Worm (Caenorhabditis elegans) whole organism, L1 larva: Measurements from ENCODE around the gene rpn-12.

ENCODE experiments used
- C04F5.9 ChIP-seq: sonication (generic microtip); optimal IDR thresholded peaks from 2 replicates; lab custom pipeline; 2016; ENCODE audit warnings: missing genetic modification characterization, missing compliant biosample characterization
- C16A3.4 ChIP-seq: fragments of 150-350 bp; optimal IDR thresholded peaks from 2 replicates; lab custom pipeline; 2014; ENCODE audit warnings: missing biosample characterization, missing genetic modification characterization
- C34B4.2 ChIP-seq: sonication (generic microtip); optimal IDR thresholded peaks from 2 replicates; lab custom pipeline; 2017; ENCODE audit warnings: mild to moderate bottlenecking, missing genetic modification characterization, missing compliant biosample characterization
- aha-1 ChIP-seq: fragments of 150-350 bp; optimal IDR thresholded peaks from 2 replicates; lab custom pipeline; 2014; ENCODE audit warnings: missing biosample characterization, missing genetic modification characterization
- alr-1 ChIP-seq: fragments of 200-800 bp; sonication (Bioruptor generic); optimal IDR thresholded peaks from 2 replicates; lab custom pipeline; 2018; ENCODE audit warnings: borderline replicate concordance, mild to moderate bottlenecking, missing genetic modification characterization, missing compliant biosample characterization
- aly-2 ChIP-seq: fragments of 150-350 bp; optimal IDR thresholded peaks from 2 replicates; lab custom pipeline; 2014; ENCODE audit warnings: missing biosample characterization, missing genetic modification characterization
- ceh-63 ChIP-seq: fragments of 200-800 bp; sonication (Bioruptor generic); optimal IDR thresholded peaks from 2 replicates; lab custom pipeline; 2018; ENCODE audit warnings: mild to moderate bottlenecking, missing genetic modification characterization, missing compliant biosample characterization
- ceh-8 ChIP-seq: fragments of 200-800 bp; sonication (Bioruptor generic); optimal IDR thresholded peaks from 2 replicates; lab custom pipeline; 2018; ENCODE audit warnings: mild to moderate bottlenecking, missing genetic modification characterization, moderate library complexity, missing compliant biosample characterization
- ceh-82 ChIP-seq, 3 experiments: fragments of 150-350 bp in 1 of 3; sonication (generic microtip) in 2 of 3; optimal IDR thresholded peaks; 2 replicates each; lab custom pipeline; 2014 to 2017; ENCODE audit warnings: missing biosample characterization in 3 of 3, missing genetic modification characterization in 3 of 3
- ceh-88 ChIP-seq: fragments of 200-800 bp; sonication (Bioruptor generic); IDR thresholded peaks from 2 replicates; pipeline ENCODE4 v1.3.6; 2022; ENCODE audit warnings: missing genetic modification characterization, missing compliant biosample characterization
- ceh-90 ChIP-seq: sonication (generic microtip); optimal IDR thresholded peaks from 2 replicates; lab custom pipeline; 2016; ENCODE audit warnings: missing genetic modification characterization, missing compliant biosample characterization
- dpl-1 ChIP-seq, 3 experiments: fragments of 150-350 bp in 2 of 3; sonication (generic microtip) in 1 of 3; optimal IDR thresholded peaks; 2 replicates each; lab custom pipeline; 2014 to 2017; ENCODE audit warnings: missing biosample characterization in 3 of 3, missing genetic modification characterization in 3 of 3, missing genetic modification reagents in 3 of 3
- dsc-1 ChIP-seq: sonication (generic microtip); optimal IDR thresholded peaks from 2 replicates; lab custom pipeline; 2016; ENCODE audit warnings: mild to moderate bottlenecking, missing genetic modification characterization, missing compliant biosample characterization
- efl-3 ChIP-seq: fragments of 200-800 bp; sonication (Bioruptor generic); optimal IDR thresholded peaks from 2 replicates; lab custom pipeline; 2018; ENCODE audit warnings: mild to moderate bottlenecking, missing genetic modification characterization, missing compliant biosample characterization
- egl-13 ChIP-seq: sonication (generic microtip); optimal IDR thresholded peaks from 2 replicates; lab custom pipeline; 2016; ENCODE audit warnings: missing genotype, missing genetic modification reagents, missing genetic modification characterization, missing compliant biosample characterization
- egl-27 ChIP-seq, 2 experiments: fragments of 150-350 bp in 1 of 2; sonication (generic microtip); optimal IDR thresholded peaks; 3 replicates each; lab custom pipeline; 2017 to 2018; ENCODE audit warnings: missing biosample characterization in 2 of 2, missing genetic modification characterization in 2 of 2, missing genetic modification reagents in 2 of 2
- elt-3 ChIP-seq, 6 experiments: fragments of 150-350 bp in 1 of 6; sonication (generic microtip); optimal IDR thresholded peaks; 2 replicates each; lab custom pipeline; 2017 to 2018; ENCODE audit warnings: missing biosample characterization in 6 of 6, missing genetic modification characterization in 6 of 6, inconsistent platforms in 1 of 6
- ets-5 ChIP-seq: fragments of 200-800 bp; sonication (Bioruptor generic); IDR thresholded peaks from 2 replicates; pipeline ENCODE4 v1.3.6; 2022; ENCODE audit warnings: missing genetic modification characterization, missing compliant biosample characterization
- fkh-10 ChIP-seq: sonication (generic microtip); optimal IDR thresholded peaks from 2 replicates; lab custom pipeline; 2017; ENCODE audit warnings: missing biosample characterization, missing genetic modification reagents, missing genetic modification characterization
- fkh-4 ChIP-seq: sonication (generic microtip); optimal IDR thresholded peaks from 2 replicates; lab custom pipeline; 2016; ENCODE audit warnings: missing compliant biosample characterization, missing genetic modification characterization, borderline replicate concordance
- fkh-8 ChIP-seq: sonication (generic microtip); optimal IDR thresholded peaks from 2 replicates; lab custom pipeline; 2016; ENCODE audit warnings: mild to moderate bottlenecking, missing genetic modification characterization, missing compliant biosample characterization
- fos-1 ChIP-seq: fragments of 150-350 bp; optimal IDR thresholded peaks from 2 replicates; lab custom pipeline; 2014; ENCODE audit warnings: missing biosample characterization, missing genetic modification characterization
- grh-1 ChIP-seq: fragments of 200-800 bp; sonication (Bioruptor generic); IDR thresholded peaks from 2 replicates; pipeline ENCODE4 v1.3.6; 2022; ENCODE audit warnings: missing genetic modification reagents, missing genetic modification characterization, missing compliant biosample characterization
- hlh-4 ChIP-seq: sonication (generic microtip); optimal IDR thresholded peaks from 2 replicates; lab custom pipeline; 2016; ENCODE audit warnings: mild to moderate bottlenecking, missing genetic modification characterization, missing compliant biosample characterization
- hpl-2 ChIP-seq: fragments of 150-350 bp; optimal IDR thresholded peaks from 2 replicates; lab custom pipeline; 2014; ENCODE audit warnings: missing biosample characterization, missing genetic modification reagents, missing genetic modification characterization
- isw-1 ChIP-seq: fragments of 200-800 bp; sonication (Bioruptor generic); IDR thresholded peaks from 2 replicates; pipeline ENCODE4 v1.3.6; 2022; ENCODE audit warnings: missing genetic modification characterization, missing compliant biosample characterization
- lin-15B ChIP-seq: fragments of 150-350 bp; sonication (generic microtip); optimal IDR thresholded peaks from 3 replicates; lab custom pipeline; 2014; ENCODE audit warnings: missing biosample characterization, missing genetic modification characterization
- lin-35 ChIP-seq, 2 experiments: fragments of 150-350 bp; optimal IDR thresholded peaks; 2 replicates each; lab custom pipeline; 2014; ENCODE audit warnings: missing biosample characterization in 2 of 2, missing genetic modification characterization in 2 of 2, missing genetic modification reagents in 2 of 2
- mab-9 ChIP-seq: fragments of 200-800 bp; sonication (Bioruptor generic); IDR thresholded peaks from 2 replicates; pipeline ENCODE4 v1.3.6; 2022; ENCODE audit warnings: missing genetic modification reagents, missing genetic modification characterization, missing compliant biosample characterization
- mef-2 ChIP-seq: fragments of 150-350 bp; optimal IDR thresholded peaks from 2 replicates; lab custom pipeline; 2014; ENCODE audit warnings: missing biosample characterization, missing genetic modification characterization
- nhr-12 ChIP-seq: sonication (generic microtip); optimal IDR thresholded peaks from 2 replicates; lab custom pipeline; 2017; ENCODE audit warnings: missing biosample characterization, missing genetic modification characterization
- nhr-19 ChIP-seq: fragments of 200-800 bp; sonication (Bioruptor generic); conservative IDR thresholded peaks from 2 replicates; pipeline ENCODE4 v1.3.6; 2022; ENCODE audit warnings: missing genetic modification characterization, missing compliant biosample characterization
- nhr-20 ChIP-seq: sonication (generic microtip); optimal IDR thresholded peaks from 2 replicates; lab custom pipeline; 2016; ENCODE audit warnings: mild to moderate bottlenecking, missing genetic modification characterization, missing compliant biosample characterization
- nhr-237 ChIP-seq: fragments of 150-350 bp; optimal IDR thresholded peaks from 2 replicates; lab custom pipeline; 2014; ENCODE audit warnings: missing biosample characterization, missing genetic modification characterization
- nhr-71 ChIP-seq: sonication (generic microtip); optimal IDR thresholded peaks from 2 replicates; lab custom pipeline; 2016; ENCODE audit warnings: mild to moderate bottlenecking, missing genetic modification characterization, moderate library complexity, missing compliant biosample characterization
- nhr-77 ChIP-seq: fragments of 150-350 bp; optimal IDR thresholded peaks from 2 replicates; lab custom pipeline; 2014; ENCODE audit warnings: missing biosample characterization, missing genetic modification characterization
- pag-3 ChIP-seq: sonication (generic microtip); optimal IDR thresholded peaks from 2 replicates; lab custom pipeline; 2017; ENCODE audit warnings: missing genetic modification characterization, mild to moderate bottlenecking, missing compliant biosample characterization, antibody characterized with exemption, borderline replicate concordance; ENCODE audit not compliant: insufficient read depth
- pax-3 ChIP-seq: fragments of 200-800 bp; sonication (Bioruptor generic); optimal IDR thresholded peaks from 2 replicates; lab custom pipeline; 2018; ENCODE audit warnings: mild to moderate bottlenecking, missing genetic modification characterization, moderate library complexity, missing compliant biosample characterization
- rnt-1 ChIP-seq: sonication (generic microtip); optimal IDR thresholded peaks from 2 replicates; lab custom pipeline; 2016; ENCODE audit warnings: mild to moderate bottlenecking, missing genetic modification characterization, moderate library complexity, missing compliant biosample characterization
- snu-23 ChIP-seq: sonication (generic microtip); optimal IDR thresholded peaks from 2 replicates; lab custom pipeline; 2016; ENCODE audit warnings: missing genetic modification characterization, missing compliant biosample characterization
- sox-4 ChIP-seq: sonication (generic microtip); optimal IDR thresholded peaks from 2 replicates; lab custom pipeline; 2016; ENCODE audit warnings: missing genetic modification characterization, missing compliant biosample characterization
- sup-37 ChIP-seq: fragments of 200-800 bp; sonication (Bioruptor generic); optimal IDR thresholded peaks from 2 replicates; lab custom pipeline; 2018; ENCODE audit warnings: mild to moderate bottlenecking, missing genetic modification characterization, missing compliant biosample characterization
- swsn-7 ChIP-seq: sonication (generic microtip); optimal IDR thresholded peaks from 2 replicates; lab custom pipeline; 2016; ENCODE audit warnings: missing genetic modification characterization, missing compliant biosample characterization
- tlp-1 ChIP-seq: fragments of 150-350 bp; optimal IDR thresholded peaks from 2 replicates; lab custom pipeline; 2014; ENCODE audit warnings: missing biosample characterization, missing genetic modification characterization
- unc-130 ChIP-seq: fragments of 150-350 bp; optimal IDR thresholded peaks from 2 replicates; lab custom pipeline; 2017; ENCODE audit warnings: missing biosample characterization, missing genetic modification characterization, inconsistent platforms
- unc-62 ChIP-seq: fragments of 150-350 bp; optimal IDR thresholded peaks from 2 replicates; lab custom pipeline; 2014; ENCODE audit warnings: missing biosample characterization, missing genetic modification reagents, missing genetic modification characterization
- unc-86 ChIP-seq: sonication (generic microtip); optimal IDR thresholded peaks from 2 replicates; lab custom pipeline; 2016; ENCODE audit warnings: missing genetic modification characterization, missing compliant biosample characterization
- unc-98 ChIP-seq: fragments of 200-800 bp; sonication (Bioruptor generic); IDR thresholded peaks from 2 replicates; pipeline ENCODE4 v1.3.6; 2022; ENCODE audit warnings: missing genetic modification characterization, missing compliant biosample characterization
- zag-1 ChIP-seq: fragments of 150-350 bp; optimal IDR thresholded peaks from 2 replicates; lab custom pipeline; 2014; ENCODE audit warnings: missing biosample characterization, missing genetic modification characterization
- zip-4 ChIP-seq: fragments of 200-800 bp; sonication (Bioruptor generic); optimal IDR thresholded peaks from 2 replicates; lab custom pipeline; 2018; ENCODE audit warnings: mild to moderate bottlenecking, missing genetic modification characterization, moderate library complexity, missing compliant biosample characterization
- ztf-11 ChIP-seq, 2 experiments: sonication (generic microtip); optimal IDR thresholded peaks; 2 replicates each; lab custom pipeline; 2016 to 2017; ENCODE audit warnings: missing genetic modification characterization in 2 of 2, missing biosample characterization in 1 of 2, missing compliant biosample characterization in 1 of 2

The rpn-12 gene

ce11 chrII:11619895-11620439, 33.0 kb upstream of the rpn-12 start (continued):
- TF ChIP-seq isw-1 (GFP tag; lab: Robert Waterston, UW) (peak; percentile 11; the same call in 1 of the 2 replicates), efl-3 (GFP tag; lab: Kevin White, UChicago) (no peak), dsc-1 (tag; lab: Kevin White, UChicago) (peak; percentile 16), sox-4 (no peak), ceh-82 (tag; optimal IDR thresholded peaks at IDR 0.05; lab: Kevin White, UChicago) (peak; percentile 39 to 58 (median 41)), zip-4 (no peak), fkh-4 (no peak), ceh-63 (GFP tag; lab: Kevin White, UChicago) (no peak), lin-15B (tag; lab: Kevin White, UChicago) (peak; percentile 42), zag-1 (tag; lab: Kevin White, UChicago) (no peak), nhr-77 (tag; lab: Kevin White, UChicago) (peak; percentile 65), egl-13 (tag; lab: Kevin White, UChicago) (no peak), pag-3 (tag; lab: Kevin White, UChicago) (no peak), dpl-1 (GFP tag; optimal IDR thresholded peaks at IDR 0.05; lab: Kevin White, UChicago) (peak in 1 of 3 experiments; percentile 24), nhr-237 (tag; lab: Kevin White, UChicago) (no peak), fkh-8 (peak; percentile 49), snu-23 (GFP tag; lab: Kevin White, UChicago) (peak; percentile 68), unc-62 (GFP tag; lab: Kevin White, UChicago) (no peak), nhr-71 (tag; lab: Kevin White, UChicago) (peak; percentile 77), fos-1 (tag; lab: Kevin White, UChicago) (no peak), C16A3.4 (tag; lab: Kevin White, UChicago) (peak; percentile 49), elt-3 (tag; optimal IDR thresholded peaks at IDR 0.05; lab: Kevin White, UChicago) (peak in 2 of 6 experiments; percentile 8 to 52), nhr-12 (tag; lab: Kevin White, UChicago) (no peak), mef-2 (no peak), ets-5 (GFP tag; lab: Robert Waterston, UW) (no peak), ceh-90 (no peak), egl-27 (tag; optimal IDR thresholded peaks at IDR 0.05; lab: Kevin White, UChicago) (peak in 1 of 2 experiments; percentile 60), ceh-88 (0 out of 2 replicates have a peak, but pooled peaks have one; percentile 23), nhr-20 (tag; lab: Kevin White, UChicago) (peak; percentile 80), pax-3 (tag; lab: Kevin White, UChicago) (no peak), nhr-19 (GFP tag; lab: Robert Waterston, UW) (peak; percentile 56), fkh-10 (no peak), ztf-11 (tag; optimal IDR thresholded peaks at IDR 0.05; lab: Kevin White, UChicago) (peak in 1 of 2 experiments; percentile 15), unc-98 (GFP tag; lab: Robert Waterston, UW) (no peak), aha-1 (tag; lab: Kevin White, UChicago) (no peak), C34B4.2 (tag; lab: Kevin White, UChicago) (no peak), C04F5.9 (tag; lab: Kevin White, UChicago) (no peak), tlp-1 (tag; lab: Kevin White, UChicago) (no peak), unc-86 (tag; lab: Kevin White, UChicago) (peak; percentile 29), rnt-1 (peak; percentile 63), hlh-4 (no peak), lin-35 (GFP tag; optimal IDR thresholded peaks at IDR 0.05; lab: Kevin White, UChicago) (peak; percentile 59 to 63), hpl-2 (no peak), unc-130 (tag; lab: Kevin White, UChicago) (peak; percentile 29), aly-2 (tag; lab: Kevin White, UChicago) (no peak), sup-37 (GFP tag; lab: Kevin White, UChicago) (no peak), alr-1 (no peak), swsn-7 (tag; lab: Kevin White, UChicago) (peak; percentile 56), mab-9 (0 out of 2 replicates have a peak, but pooled peaks have one; percentile 54), ceh-8 (no peak), grh-1 (GFP tag; lab: Robert Waterston, UW) (peak; percentile 40; the same call in 1 of the 2 replicates)
- TF ChIP-seq, all 84 proteins: peak for 39
